Worm (Caenorhabditis elegans): ENCODE measurements around the gene cyp-35D1.
A peak's percentile ranks its signal among the peaks of the same experiment; 100 is the strongest.
"Not testable (repeated sequence)": the region's sequence is repeated elsewhere in the genome, so short reads cannot be mapped to it uniquely, and the experiment has no call there.

Gene cyp-35D1

DNA sequence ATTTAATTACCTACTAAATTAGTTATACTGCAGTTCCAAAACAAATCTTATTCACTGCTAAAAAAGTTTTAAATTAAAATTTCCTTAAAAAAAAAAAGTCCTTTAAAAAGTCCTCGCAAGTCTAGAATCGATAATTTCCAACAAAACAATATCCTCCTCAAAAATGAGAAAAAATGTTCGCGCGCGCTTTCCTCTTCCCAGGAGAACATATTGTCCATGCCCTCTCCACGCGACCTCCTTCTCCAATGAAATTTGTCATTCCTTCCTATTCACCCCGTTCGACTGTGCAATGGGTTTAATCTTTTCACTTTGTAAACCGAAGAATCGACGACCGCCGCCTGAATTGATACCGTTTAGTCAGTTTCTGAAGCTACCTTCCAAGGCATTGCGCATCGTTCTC, 32.9 kb upstream of the cyp-35D1 start, which contains the start of gene T10C6.10:
T10C6.10 (plus strand) TSS at position 248 of the 400 bp plus-strand sequence.
- no peak for TF ChIP-seq nhr-10 (tag; optimal IDR thresholded peaks at IDR 0.05)
- no peak for TF ChIP-seq ceh-44 (GFP tag; IDR thresholded peaks at IDR 0.05)
- TF ChIP-seq zip-2 (tag; optimal IDR thresholded peaks at IDR 0.05) = no peak
- no peak for TF ChIP-seq dpl-1 (GFP tag; optimal IDR thresholded peaks at IDR 0.05)
- TF ChIP-seq skn-1 (tag; optimal IDR thresholded peaks at IDR 0.05) = no peak
- no peak for TF ChIP-seq F37D6.2 (tag; optimal IDR thresholded peaks at IDR 0.05)
- TF ChIP-seq nhr-25 (tag; optimal IDR thresholded peaks at IDR 0.05; ENCODE audit: borderline replicate concordance, insufficient read depth) = no peak
- TF ChIP-seq lir-3 (tag; optimal IDR thresholded peaks at IDR 0.05) = no peak
- TF ChIP-seq egl-27 (tag; optimal IDR thresholded peaks at IDR 0.05) = no peak
- no peak for TF ChIP-seq tra-1 (GFP tag; IDR thresholded peaks at IDR 0.05)
- no peak for TF ChIP-seq nhr-111 (GFP tag; optimal IDR thresholded peaks at IDR 0.05)
- TF ChIP-seq hmg-1.1 (GFP tag; IDR thresholded peaks at IDR 0.05) = no peak
- no peak for TF ChIP-seq dmd-9 (GFP tag; IDR thresholded peaks at IDR 0.05)
- TF ChIP-seq lin-39 (tag; optimal IDR thresholded peaks at IDR 0.05) = no peak
- TF ChIP-seq hlh-30 (tag; optimal IDR thresholded peaks at IDR 0.05; ENCODE audit: insufficient read depth) = no peak
- TF ChIP-seq unc-130 (GFP tag; optimal IDR thresholded peaks at IDR 0.05) = no peak
- no peak for TF ChIP-seq ceh-62 (tag; optimal IDR thresholded peaks at IDR 0.05)
- no peak for TF ChIP-seq hlh-11 (tag; optimal IDR thresholded peaks at IDR 0.05)

DNA sequence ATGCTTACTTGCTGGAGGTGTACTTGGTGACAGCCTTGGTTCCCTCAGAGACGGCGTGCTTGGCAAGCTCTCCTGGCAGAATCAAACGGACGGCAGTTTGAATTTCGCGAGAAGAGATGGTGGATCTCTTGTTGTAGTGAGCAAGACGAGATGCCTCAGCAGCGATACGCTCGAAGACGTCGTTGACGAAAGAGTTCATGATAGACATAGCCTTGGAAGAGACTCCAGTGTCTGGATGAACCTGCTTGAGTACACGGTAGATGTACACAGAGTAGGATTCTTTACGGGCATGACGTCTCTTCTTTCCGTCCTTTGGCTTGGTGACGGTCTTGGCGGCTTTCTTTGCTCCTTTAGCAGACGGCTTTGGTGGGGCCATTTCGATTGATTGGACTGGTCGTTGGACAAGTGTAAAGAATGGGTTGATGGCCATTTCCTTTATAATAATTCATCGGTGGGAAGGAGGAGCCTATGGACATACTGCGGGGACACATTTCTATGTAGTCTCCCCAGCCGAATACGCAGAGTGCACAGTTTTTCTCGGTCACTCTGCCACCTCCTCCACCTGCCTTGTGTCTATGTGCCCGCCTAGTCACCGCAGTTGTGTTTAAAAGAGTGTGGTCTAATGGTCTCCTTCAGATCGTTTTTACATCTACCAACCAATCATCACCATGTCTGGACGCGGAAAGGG, 28.8 kb upstream of the cyp-35D1 start, which contains the start of the genes his-4 and his-3:
his-4 (minus strand) TSS at position 376 of the 688 bp plus-strand sequence.
his-3 (plus strand) TSS at position 669 of the 688 bp plus-strand sequence.
- TF ChIP-seq rbr-2 (tag; optimal IDR thresholded peaks at IDR 0.05) (peak; percentile 32), mep-1 (tag; optimal IDR thresholded peaks at IDR 0.05) (peak; percentile 75), nhr-28 (tag; optimal IDR thresholded peaks at IDR 0.05) (peak; percentile 64), duxl-1 (tag; optimal IDR thresholded peaks at IDR 0.05; ENCODE audit: poor library complexity) (peak; percentile 85), aha-1 (tag) (peak; percentile 94), hlh-11 (tag; optimal IDR thresholded peaks at IDR 0.05) (peak; percentile 74), lin-38 (GFP tag; IDR thresholded peaks at IDR 0.05) (peak; percentile 23), nhr-6 (tag; optimal IDR thresholded peaks at IDR 0.05) (peak; percentile 5), php-3 (GFP tag; IDR thresholded peaks at IDR 0.05) (peak; percentile 62; the same call in 1 of the 2 replicates), spr-1 (tag; optimal IDR thresholded peaks at IDR 0.05) (peak; percentile 40), mes-2 (tag; optimal IDR thresholded peaks at IDR 0.05; ENCODE audit: poor library complexity, severe bottlenecking) (peak; percentile 80), daf-16 (tag; optimal IDR thresholded peaks at IDR 0.05) (peak; percentile 73), nhr-102 (tag; optimal IDR thresholded peaks at IDR 0.05) (peak; percentile 83), dmd-6 (GFP tag; IDR thresholded peaks at IDR 0.05) (peak; percentile 53), nhr-25 (tag; optimal IDR thresholded peaks at IDR 0.05; ENCODE audit: borderline replicate concordance, insufficient read depth) (peak; percentile 74), nhr-42 (GFP tag; IDR thresholded peaks at IDR 0.05) (peak; percentile 72; the same call in 1 of the 2 replicates), dpl-1 (GFP tag; optimal IDR thresholded peaks at IDR 0.05) (peak; percentile 48), dve-1 (tag; optimal IDR thresholded peaks at IDR 0.05; ENCODE audit: insufficient read depth) (peak; percentile 98), nhr-48 (tag; optimal IDR thresholded peaks at IDR 0.05) (peak; percentile 37)
- TF ChIP-seq daf-16 (GFP tag; optimal IDR thresholded peaks at IDR 0.05) = not testable (repeated sequence)

- TF ChIP-seq set-16 (GFP tag; IDR thresholded peaks at IDR 0.05) = peak; percentile 47; the same call in 1 of the 2 replicates
These were observed 28.2 kb upstream of the cyp-35D1 start for ce11 chrV:16040848-16041247.
